Worm (Caenorhabditis elegans): ENCODE data around the gene Y48D7A.1.

ce11 chrX:3040609-3041008, 31.3 kb downstream of the Y48D7A.1 start:
- TF ChIP-seq aly-1 (tag; optimal IDR thresholded peaks at IDR 0.05): no peak
- no peak for TF ChIP-seq ama-1 (optimal IDR thresholded peaks at IDR 0.05)
- no peak for TF ChIP-seq ceh-36 (tag; optimal IDR thresholded peaks at IDR 0.05)
- TF ChIP-seq scrt-1 (GFP tag; IDR thresholded peaks at IDR 0.05): no peak
- TF ChIP-seq flt-1 (GFP tag; IDR thresholded peaks at IDR 0.05): no peak
- TF ChIP-seq hmg-4 (GFP tag; optimal IDR thresholded peaks at IDR 0.05): peak; percentile 50
- no peak for TF ChIP-seq tbx-37 (GFP tag; conservative IDR thresholded peaks at IDR 0.05)

Data from whole organism, early embryonic.